Fruit fly (Drosophila melanogaster) whole organism, prepupa: ENCODE results near the gene Alms1b.

Experiments used
- CG31627 ChIP-seq: fragments of 200-800 bp; sonication (Bioruptor generic); optimal IDR thresholded peaks from 3 replicates; lab custom pipeline; 2016; ENCODE audit warnings: missing biosample characterization, missing genetic modification characterization
- CG6163 ChIP-seq: fragments of 200-800 bp; sonication (Bioruptor generic); IDR thresholded peaks from 3 replicates; pipeline ENCODE4 v1.3.6; 2022; ENCODE audit warnings: missing biosample characterization, missing genetic modification characterization
- CG6854 ChIP-seq: fragments of 200-800 bp; sonication (Bioruptor generic); optimal IDR thresholded peaks from 2 replicates; lab custom pipeline; 2017; ENCODE audit warnings: missing biosample characterization, mild to moderate bottlenecking, missing genetic modification characterization
- Eip78C ChIP-seq: fragments of 200-800 bp; sonication (Bioruptor generic); peaks from one replicate; lab custom pipeline; 2016; ENCODE audit warnings: missing biosample characterization, missing genetic modification characterization
- OdsH ChIP-seq: fragments of 200-800 bp; sonication (Bioruptor generic); optimal IDR thresholded peaks from 3 replicates; lab custom pipeline; 2016; ENCODE audit warnings: missing biosample characterization, missing genetic modification characterization
- dac ChIP-seq: fragments of 200-800 bp; sonication (Bioruptor generic); optimal IDR thresholded peaks from 2 replicates; lab custom pipeline; 2017; ENCODE audit warnings: missing biosample characterization, mild to moderate bottlenecking, missing genetic modification characterization
- esn ChIP-seq: fragments of 200-800 bp; sonication (Bioruptor generic); optimal IDR thresholded peaks from 2 replicates; lab custom pipeline; 2016; ENCODE audit warnings: missing biosample characterization, mild to moderate bottlenecking, missing genetic modification characterization, moderate library complexity
- fd85E ChIP-seq: fragments of 200-800 bp; sonication (Bioruptor generic); optimal IDR thresholded peaks from 3 replicates; lab custom pipeline; 2016; ENCODE audit warnings: missing biosample characterization, missing genetic modification characterization
- lz ChIP-seq: fragments of 200-800 bp; sonication (Bioruptor generic); optimal IDR thresholded peaks from 3 replicates; lab custom pipeline; 2016; ENCODE audit warnings: missing biosample characterization, missing genetic modification characterization
- topi ChIP-seq: fragments of 200-800 bp; sonication (Bioruptor generic); optimal IDR thresholded peaks from 3 replicates; lab custom pipeline; 2016; ENCODE audit warnings: missing biosample characterization, missing genetic modification characterization

DNA sequence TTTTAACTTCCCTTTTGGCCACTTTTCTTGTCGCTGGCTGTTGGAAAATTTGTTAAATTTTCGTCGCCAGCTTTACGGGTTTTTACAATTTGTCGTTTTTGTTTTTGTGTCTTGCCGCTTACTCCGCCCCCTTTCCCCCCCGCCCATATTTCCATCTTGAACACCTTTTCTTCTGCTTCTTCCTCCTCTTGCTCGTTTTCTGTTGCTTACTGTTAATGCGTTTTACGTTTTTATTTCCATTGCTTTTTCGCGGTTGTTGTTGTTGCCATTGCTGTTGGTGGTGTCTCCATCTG, 40.0 kb downstream of the Alms1b start:
- no peak for TF ChIP-seq fd85E
- TF ChIP-seq CG31627 (GFP tag; lab: Kevin White, UChicago): no peak
- no peak for TF ChIP-seq Eip78C (GFP tag; lab: Kevin White, UChicago)
- TF ChIP-seq CG6163: no peak
- no peak for TF ChIP-seq dac (GFP tag; lab: Kevin White, UChicago)
- TF ChIP-seq lz (GFP tag; lab: Kevin White, UChicago): no peak
- TF ChIP-seq topi (GFP tag; lab: Kevin White, UChicago): no peak
- no peak for TF ChIP-seq CG6854 (GFP tag; lab: Kevin White, UChicago)
- no peak for TF ChIP-seq OdsH (GFP tag; lab: Kevin White, UChicago)
- TF ChIP-seq esn (GFP tag; lab: Kevin White, UChicago): no peak
